Fruit fly (Drosophila melanogaster) whole organism, embryonic: ENCODE data around the gene CG6168.

Experiments used
- Ada2b ChIP-seq: fragments of 200-800 bp; sonication (Bioruptor generic); IDR thresholded peaks from 2 replicates; pipeline ENCODE4 v1.3.6; 2022; ENCODE audit warnings: missing biosample characterization, missing genetic modification characterization
- Atf3 ChIP-seq: fragments of 200-800 bp; sonication (Bioruptor generic); optimal IDR thresholded peaks from 3 replicates; lab custom pipeline; 2016; ENCODE audit warnings: missing biosample characterization, missing genetic modification characterization
- CG10274 ChIP-seq: fragments of 200-800 bp; sonication (Bioruptor generic); optimal IDR thresholded peaks from 3 replicates; lab custom pipeline; 2017; ENCODE audit warnings: missing biosample characterization, mild to moderate bottlenecking, missing genetic modification characterization
- CG10462 ChIP-seq: fragments of 200-800 bp; sonication (Bioruptor generic); optimal IDR thresholded peaks from 2 replicates; lab custom pipeline; 2016; ENCODE audit warnings: missing biosample characterization, missing genetic modification characterization
- CG11093 ChIP-seq: fragments of 200-800 bp; sonication (Bioruptor generic); IDR thresholded peaks from 3 replicates; pipeline ENCODE4 v1.3.6; 2022; ENCODE audit warnings: missing biosample characterization, missing genetic modification characterization
- CG11504 ChIP-seq: fragments of 200-800 bp; sonication (Bioruptor generic); optimal IDR thresholded peaks from 3 replicates; lab custom pipeline; 2019; ENCODE audit warnings: missing biosample characterization, mild to moderate bottlenecking, missing genetic modification characterization, moderate library complexity
- CG12659 ChIP-seq: fragments of 200-800 bp; sonication (Bioruptor generic); optimal IDR thresholded peaks from 3 replicates; lab custom pipeline; 2017; ENCODE audit warnings: mild to moderate bottlenecking, missing biosample characterization, missing genetic modification reagents, missing genetic modification characterization
- CG12769 ChIP-seq: fragments of 200-800 bp; sonication (Bioruptor generic); optimal IDR thresholded peaks from 2 replicates; lab custom pipeline; 2019; ENCODE audit warnings: missing biosample characterization, mild to moderate bottlenecking, missing genetic modification characterization, moderate library complexity
- CG13296 ChIP-seq: fragments of 200-800 bp; sonication (Bioruptor generic); optimal IDR thresholded peaks from 3 replicates; lab custom pipeline; 2018; ENCODE audit warnings: missing biosample characterization, mild to moderate bottlenecking, missing genetic modification characterization
- CG13624 ChIP-seq: fragments of 200-800 bp; sonication (Bioruptor generic); optimal IDR thresholded peaks from 2 replicates; lab custom pipeline; 2016; ENCODE audit warnings: missing biosample characterization, missing genetic modification characterization
- CG14860 ChIP-seq: fragments of 200-800 bp; sonication (Bioruptor generic); IDR thresholded peaks from 3 replicates; pipeline ENCODE4 v1.3.6; 2022; ENCODE audit warnings: missing biosample characterization, missing genetic modification characterization; ENCODE audit not compliant: partially characterized antibody
- CG17802 ChIP-seq: fragments of 200-800 bp; sonication (Bioruptor generic); optimal IDR thresholded peaks from 2 replicates; lab custom pipeline; 2018; ENCODE audit warnings: missing biosample characterization, mild to moderate bottlenecking, missing genetic modification characterization, moderate library complexity
- CG17912 ChIP-seq: fragments of 200-800 bp; sonication (Bioruptor generic); optimal IDR thresholded peaks from 2 replicates; lab custom pipeline; 2018; ENCODE audit warnings: missing biosample characterization, mild to moderate bottlenecking, missing genetic modification characterization
- CG18262 ChIP-seq: fragments of 200-800 bp; optimal IDR thresholded peaks from 3 replicates; lab custom pipeline; 2019; ENCODE audit warnings: missing biosample characterization, mild to moderate bottlenecking, missing genetic modification characterization, moderate library complexity
- CG18599 ChIP-seq: fragments of 200-800 bp; sonication (Bioruptor generic); optimal IDR thresholded peaks from 3 replicates; lab custom pipeline; 2017; ENCODE audit warnings: missing biosample characterization, missing genetic modification characterization, mild to moderate bottlenecking, moderate library complexity, missing genetic modification reagents
- CG18619 ChIP-seq: fragments of 200-800 bp; sonication (Bioruptor generic); optimal IDR thresholded peaks from 3 replicates; lab custom pipeline; 2017; ENCODE audit warnings: missing biosample characterization, mild to moderate bottlenecking, missing genetic modification characterization
- CG2712 ChIP-seq: fragments of 200-800 bp; optimal IDR thresholded peaks from 3 replicates; lab custom pipeline; 2019; ENCODE audit warnings: missing biosample characterization, mild to moderate bottlenecking, missing genetic modification characterization, moderate library complexity
- CG3065 ChIP-seq: fragments of 200-800 bp; sonication (Bioruptor generic); optimal IDR thresholded peaks from 2 replicates; lab custom pipeline; 2016; ENCODE audit warnings: missing biosample characterization, missing genetic modification characterization
- CG32532 ChIP-seq: fragments of 200-800 bp; sonication (Bioruptor generic); IDR thresholded peaks from 2 replicates; pipeline ENCODE4 v1.3.6; 2022; ENCODE audit warnings: missing biosample characterization, missing genetic modification characterization
- CG43689 ChIP-seq: fragments of 200-800 bp; sonication (Bioruptor generic); IDR thresholded peaks from 2 replicates; pipeline ENCODE4 v1.3.6; 2022; ENCODE audit warnings: missing biosample characterization, missing genetic modification characterization
- CG4404 ChIP-seq: fragments of 200-800 bp; sonication (Bioruptor generic); IDR thresholded peaks from 2 replicates; pipeline ENCODE4 v1.3.6; 2022; ENCODE audit warnings: missing biosample characterization, missing genetic modification characterization
- CG4617 ChIP-seq: fragments of 200-800 bp; sonication (Bioruptor generic); optimal IDR thresholded peaks from 3 replicates; lab custom pipeline; 2016; ENCODE audit warnings: missing biosample characterization, missing genetic modification characterization, borderline replicate concordance
- CG5953 ChIP-seq: fragments of 200-800 bp; sonication (Bioruptor generic); IDR thresholded peaks from 2 replicates; pipeline ENCODE4 v1.3.6; 2022; ENCODE audit warnings: missing biosample characterization, missing genetic modification characterization
- CG6689 ChIP-seq: fragments of 200-800 bp; sonication (Bioruptor generic); IDR thresholded peaks from 2 replicates; pipeline ENCODE4 v1.3.6; 2022; ENCODE audit warnings: missing biosample characterization, missing genetic modification characterization
- CG6765 ChIP-seq: fragments of 200-800 bp; sonication (Bioruptor generic); optimal IDR thresholded peaks from 3 replicates; lab custom pipeline; 2017; ENCODE audit warnings: missing biosample characterization, mild to moderate bottlenecking, missing genetic modification characterization
- CG6854 ChIP-seq: fragments of 200-800 bp; sonication (Bioruptor generic); optimal IDR thresholded peaks from 3 replicates; lab custom pipeline; 2017; ENCODE audit warnings: missing biosample characterization, mild to moderate bottlenecking, missing genetic modification characterization
- CG8089 ChIP-seq: fragments of 200-800 bp; sonication (Bioruptor generic); optimal IDR thresholded peaks from 3 replicates; lab custom pipeline; 2016; ENCODE audit warnings: missing biosample characterization, missing genetic modification characterization
- CG8944 ChIP-seq: fragments of 200-800 bp; sonication (Bioruptor generic); optimal IDR thresholded peaks from 3 replicates; lab custom pipeline; 2016; ENCODE audit warnings: missing biosample characterization, missing genetic modification characterization
- CkIIα-i1 ChIP-seq: fragments of 200-800 bp; sonication (Bioruptor generic); IDR thresholded peaks from 2 replicates; pipeline ENCODE4 v1.3.6; 2022; ENCODE audit warnings: missing biosample characterization, missing genetic modification characterization
- Dll ChIP-seq: fragments of 200-800 bp; sonication (Bioruptor generic); IDR thresholded peaks from 4 replicates; pipeline ENCODE4 v1.3.6; 2022; ENCODE audit warnings: missing biosample characterization, missing genetic modification characterization; ENCODE audit not compliant: partially characterized antibody
- Oaz ChIP-seq: fragments of 200-800 bp; sonication (Bioruptor generic); IDR thresholded peaks from 2 replicates; pipeline ENCODE4 v1.3.6; 2022; ENCODE audit warnings: missing biosample characterization, missing genetic modification characterization
- Opbp ChIP-seq: fragments of 200-800 bp; sonication (Bioruptor generic); IDR thresholded peaks from 3 replicates; pipeline ENCODE4 v1.3.6; 2022; ENCODE audit warnings: missing biosample characterization, missing genetic modification characterization; ENCODE audit not compliant: partially characterized antibody
- Taf1 ChIP-seq: fragments of 200-800 bp; sonication (Bioruptor generic); IDR thresholded peaks from 2 replicates; pipeline ENCODE4 v1.3.6; 2022; ENCODE audit warnings: missing biosample characterization, missing genetic modification characterization
- Xrp1 ChIP-seq: fragments of 200-800 bp; sonication (Bioruptor generic); IDR thresholded peaks from 2 replicates; pipeline ENCODE4 v1.3.6; 2022; ENCODE audit warnings: missing biosample characterization, missing genetic modification characterization
- ato ChIP-seq: fragments of 200-800 bp; sonication (Bioruptor generic); IDR thresholded peaks from 2 replicates; pipeline ENCODE4 v1.3.6; 2022; ENCODE audit warnings: missing biosample characterization, missing genetic modification characterization; ENCODE audit not compliant: partially characterized antibody
- az2 ChIP-seq: fragments of 200-800 bp; sonication (Bioruptor generic); optimal IDR thresholded peaks from 3 replicates; lab custom pipeline; 2016; ENCODE audit warnings: missing biosample characterization, missing genetic modification characterization
- ci ChIP-seq: fragments of 200-800 bp; sonication (Bioruptor generic); IDR thresholded peaks from 3 replicates; pipeline ENCODE4 v1.3.6; 2022; ENCODE audit warnings: missing biosample characterization, missing genetic modification characterization
- croc ChIP-seq: fragments of 200-800 bp; sonication (Bioruptor generic); conservative IDR thresholded peaks from 3 replicates; pipeline ENCODE4 v1.3.6; 2022; ENCODE audit warnings: missing biosample characterization, missing genetic modification characterization
- danr ChIP-seq: fragments of 200-800 bp; sonication (Bioruptor generic); IDR thresholded peaks from 2 replicates; pipeline ENCODE4 v1.3.6; 2022; ENCODE audit warnings: missing biosample characterization, missing genetic modification characterization
- fd64A ChIP-seq: fragments of 200-800 bp; sonication (Bioruptor generic); optimal IDR thresholded peaks from 3 replicates; lab custom pipeline; 2018; ENCODE audit warnings: missing biosample characterization, mild to moderate bottlenecking, missing genetic modification characterization
- fd96Cb ChIP-seq: fragments of 200-800 bp; sonication (Bioruptor generic); optimal IDR thresholded peaks from 2 replicates; lab custom pipeline; 2018; ENCODE audit warnings: missing biosample characterization, mild to moderate bottlenecking, missing genetic modification characterization, moderate library complexity
- hkb ChIP-seq, 2 experiments: fragments of 200-800 bp in 1 of 2; fragments of >200 bp in 1 of 2; sonication (Bioruptor generic) in 1 of 2; IDR thresholded peaks in 1 of 2; optimal IDR thresholded peaks in 1 of 2; 2 replicates each; pipeline versions ENCODE4 v1.3.6 to Lab custom; 2017 to 2022; ENCODE audit warnings: missing biosample characterization in 1 of 2, missing genetic modification characterization in 1 of 2
- jigr1 ChIP-seq: fragments of 200-800 bp; sonication (Bioruptor generic); IDR thresholded peaks from 3 replicates; pipeline ENCODE4 v1.3.6; 2022; ENCODE audit warnings: missing biosample characterization, missing genetic modification characterization
- ro ChIP-seq: fragments of 200-800 bp; sonication (Bioruptor generic); IDR thresholded peaks from 2 replicates; pipeline ENCODE4 v1.3.6; 2022; ENCODE audit warnings: missing biosample characterization, missing genetic modification characterization
- sim ChIP-seq: fragments of 200-800 bp; sonication (Bioruptor generic); IDR thresholded peaks from 2 replicates; pipeline ENCODE4 v1.3.6; 2022; ENCODE audit warnings: missing biosample characterization, missing genetic modification characterization
- sqz ChIP-seq: fragments of 200-800 bp; sonication (Bioruptor generic); optimal IDR thresholded peaks from 3 replicates; lab custom pipeline; 2018; ENCODE audit warnings: missing biosample characterization, mild to moderate bottlenecking, missing genetic modification characterization
- stwl ChIP-seq: fragments of 200-800 bp; sonication (Bioruptor generic); optimal IDR thresholded peaks from 3 replicates; lab custom pipeline; 2018; ENCODE audit warnings: missing biosample characterization, mild to moderate bottlenecking, missing genetic modification characterization, moderate library complexity
- trem ChIP-seq: fragments of 200-800 bp; optimal IDR thresholded peaks from 3 replicates; lab custom pipeline; 2019; ENCODE audit warnings: missing biosample characterization, mild to moderate bottlenecking, missing genetic modification characterization, moderate library complexity
- wdn ChIP-seq: fragments of 200-800 bp; sonication (Bioruptor generic); IDR thresholded peaks from 2 replicates; pipeline ENCODE4 v1.3.6; 2022; ENCODE audit warnings: missing biosample characterization, missing genetic modification characterization

The CG6168 gene

DNA sequence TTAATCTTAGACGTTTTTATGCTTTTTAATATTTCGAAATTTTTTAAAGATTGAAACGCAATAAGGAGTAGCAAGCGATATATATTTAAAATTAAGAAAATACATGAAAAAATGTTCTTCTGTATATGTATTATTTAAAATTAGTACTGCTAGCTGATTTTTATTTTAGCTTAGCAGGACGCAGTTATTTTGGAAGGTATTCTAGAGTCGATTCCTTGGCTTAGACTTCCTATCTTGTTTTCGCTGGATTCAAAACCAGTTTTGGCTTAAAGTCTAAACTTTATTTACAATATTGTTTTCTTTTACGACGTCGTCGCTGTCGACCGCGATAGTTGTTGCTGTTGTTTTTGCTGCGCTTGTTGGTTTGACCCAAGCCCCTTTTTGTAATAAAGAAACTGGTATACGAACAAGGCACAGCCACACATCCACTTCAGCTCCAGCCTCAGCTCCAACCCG is 7.5 kb upstream of the CG6168 start (continued):
- TF ChIP-seq CG11504 (tag; lab: Kevin White, UChicago): peak; percentile 72
- TF ChIP-seq CG6765 (GFP tag; lab: Kevin White, UChicago): no peak
- peak; percentile 38 for TF ChIP-seq CG13296 (GFP tag; lab: Kevin White, UChicago)
- TF ChIP-seq Atf3 (GFP tag; lab: Kevin White, UChicago): no peak
- peak; percentile 61; the same call in 1 of the 3 replicates for TF ChIP-seq jigr1 (GFP tag; lab: Robert Waterston, UW)
- TF ChIP-seq ato (GFP tag; lab: Robert Waterston, UW): no peak
- peak; percentile 65 for TF ChIP-seq CG18262 (tag; lab: Kevin White, UChicago)
- TF ChIP-seq CG12659: peak; percentile 4
- 0 out of 2 replicates have a peak, but pooled peaks have one; percentile 19 for TF ChIP-seq sim (GFP tag; lab: Robert Waterston, UW)
- no peak for TF ChIP-seq CG8089
- no peak for TF ChIP-seq Taf1 (GFP tag; lab: Robert Waterston, UW)
- TF ChIP-seq CG2712 (tag; lab: Kevin White, UChicago): peak; percentile 69
- no peak for TF ChIP-seq CG14860
- TF ChIP-seq ci (GFP tag; lab: Robert Waterston, UW): peak; percentile 48; the same call in 1 of the 3 replicates
- TF ChIP-seq CG6854 (GFP tag; lab: Kevin White, UChicago): peak; percentile 49
- no peak for TF ChIP-seq CG17802 (tag; lab: Kevin White, UChicago)
- TF ChIP-seq CG3065: no peak
- peak; percentile 48 for TF ChIP-seq CG18619
- no peak for TF ChIP-seq stwl (tag; lab: Kevin White, UChicago)
- TF ChIP-seq CG5953 (GFP tag; lab: Robert Waterston, UW): 0 out of 2 replicates have a peak, but pooled peaks have one; percentile 4
- TF ChIP-seq fd96Cb: peak; percentile 59
- peak; percentile 34 for TF ChIP-seq az2
- no peak for TF ChIP-seq CG10274 (GFP tag; lab: Kevin White, UChicago)
- no peak for TF ChIP-seq CG13624 (GFP tag; lab: Kevin White, UChicago)
- TF ChIP-seq Opbp (GFP tag; lab: Robert Waterston, UW): no peak
- peak; percentile 23; the same call in 1 of the 2 replicates for TF ChIP-seq Ada2b (GFP tag; lab: Robert Waterston, UW)
- TF ChIP-seq CG18599 (GFP tag; lab: Kevin White, UChicago): peak; percentile 61
- TF ChIP-seq CG8944 (GFP tag; lab: Kevin White, UChicago): no peak
- peak; percentile 45; the same call in 1 of the 2 replicates for TF ChIP-seq CG32532 (GFP tag; lab: Robert Waterston, UW)
- TF ChIP-seq CG17912 (GFP tag; lab: Kevin White, UChicago): no peak
- peak; percentile 71; the same call in 2 of the 3 replicates for TF ChIP-seq croc (GFP tag; lab: Robert Waterston, UW)
- no peak for TF ChIP-seq CG4617
- peak; percentile 26; the same call in 1 of the 2 replicates for TF ChIP-seq danr (GFP tag; lab: Robert Waterston, UW)
- peak; percentile 60; the same call in 2 of the 3 replicates for TF ChIP-seq CG11093
- peak; percentile 1 for TF ChIP-seq CG10462
- peak; percentile 71 for TF ChIP-seq CG6689 (GFP tag; lab: Robert Waterston, UW)
- peak; percentile 17 for TF ChIP-seq sqz (GFP tag; lab: Kevin White, UChicago)
- no peak for TF ChIP-seq CkIIα-i1 (GFP tag; lab: Robert Waterston, UW)
- TF ChIP-seq fd64A (GFP tag; lab: Kevin White, UChicago): no peak
- peak; percentile 38 for TF ChIP-seq CG12769 (tag; lab: Kevin White, UChicago)
- TF ChIP-seq CG4404 (GFP tag; lab: Robert Waterston, UW): peak; percentile 34; the same call in 1 of the 2 replicates
- TF ChIP-seq CG43689: 0 out of 2 replicates have a peak, but pooled peaks have one; percentile 26
- peak; percentile 66 for TF ChIP-seq Xrp1 (GFP tag; lab: Robert Waterston, UW)
- TF ChIP-seq hkb (optimal IDR thresholded peaks at IDR 0.05; lab: Kevin White, UChicago): no peak
- TF ChIP-seq hkb (GFP tag; IDR thresholded peaks at IDR 0.05; lab: Robert Waterston, UW): peak; percentile 74; the same call in 1 of the 2 replicates
- no peak; the same call in 1 of the 2 replicates for TF ChIP-seq wdn (GFP tag; lab: Robert Waterston, UW)
- 0 out of 2 replicates have a peak, but pooled peaks have one; percentile 20 for TF ChIP-seq Oaz (GFP tag; lab: Robert Waterston, UW)
- TF ChIP-seq ro (GFP tag; lab: Robert Waterston, UW): no peak
- peak; percentile 32 for TF ChIP-seq trem (tag; lab: Kevin White, UChicago)
- TF ChIP-seq Dll (GFP tag; lab: Robert Waterston, UW): no peak
